Worm (Caenorhabditis elegans): Measurements from ENCODE around the gene R07D5.2.

DNA sequence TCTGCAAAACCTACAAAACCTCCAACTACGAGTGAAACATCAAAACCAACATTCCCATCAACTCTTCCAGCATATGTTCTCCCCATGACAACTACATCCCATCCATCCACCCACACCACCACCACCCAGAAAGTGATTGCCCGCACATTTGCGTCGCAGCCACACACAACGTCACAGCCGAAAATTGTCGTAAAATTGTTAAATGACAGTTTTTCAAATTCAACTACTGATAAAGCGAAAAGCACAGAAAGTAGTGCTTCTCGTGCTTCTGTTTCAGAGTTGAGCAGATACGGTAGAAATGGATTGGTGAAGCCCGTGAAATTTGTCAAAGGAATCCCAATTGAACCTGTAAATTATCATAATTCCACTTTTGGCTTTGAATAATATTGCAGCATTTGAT lies 28.7 kb downstream of the R07D5.2 start:
- TF ChIP-seq W03F9.2 (tag; optimal IDR thresholded peaks at IDR 0.05) (no peak), him-1 (tag; optimal IDR thresholded peaks at IDR 0.05) (no peak), dao-5 (tag; optimal IDR thresholded peaks at IDR 0.05) (no peak)

All from whole organism, L4/young adult.